Fruit fly (Drosophila melanogaster): ENCODE results near the gene CG6511.

dm6 chr3L:8718602-8719001 lies 2.5 kb upstream of the CG6511 start:
- TF ChIP-seq Vsx2 (GFP tag; optimal IDR thresholded peaks at IDR 0.05; ENCODE audit: partially characterized antibody) (no peak), HLH106 (tag; optimal IDR thresholded peaks at IDR 0.05) (no peak), usp (GFP tag; optimal IDR thresholded peaks at IDR 0.05) (no peak), Abd-B (GFP tag; optimal IDR thresholded peaks at IDR 0.05) (no peak), sage (GFP tag; optimal IDR thresholded peaks at IDR 0.05) (no peak), pan (optimal IDR thresholded peaks at IDR 0.05) (no peak), fru (GFP tag; optimal IDR thresholded peaks at IDR 0.05) (no peak)
